Fruit fly (Drosophila melanogaster): ENCODE results near the gene CG10674.

- TF ChIP-seq Pif1A (GFP tag; optimal IDR thresholded peaks at IDR 0.05) (no peak), CG13204 (GFP tag; optimal IDR thresholded peaks at IDR 0.05) (no peak)
These were observed 10.9 kb downstream of the CG10674 start for dm6 chr3L:5125202-5125601.
